Fruit fly (Drosophila melanogaster) whole organism, wandering third instar larva: ENCODE results near the gene CG4914.

Experiments used
- Abd-B ChIP-seq: fragments of >200 bp; optimal IDR thresholded peaks from 2 replicates; lab custom pipeline; 2017; ENCODE audit warnings: missing biosample characterization, missing genetic modification characterization
- Dfd ChIP-seq: fragments of >200 bp; optimal IDR thresholded peaks from 2 replicates; lab custom pipeline; 2017; ENCODE audit warnings: missing biosample characterization, missing genetic modification characterization
- GATAd ChIP-seq: sonication (Bioruptor generic); optimal IDR thresholded peaks from 2 replicates; lab custom pipeline; 2016; ENCODE audit warnings: missing biosample characterization, missing genetic modification characterization
- Hr83 ChIP-seq: fragments of 200-300 bp; sonication (Bioruptor generic); optimal IDR thresholded peaks from 2 replicates; lab custom pipeline; 2016; ENCODE audit warnings: missing biosample characterization, mild to moderate bottlenecking, missing genetic modification characterization, moderate library complexity; ENCODE audit not compliant: poor library complexity, severe bottlenecking
- N ChIP-seq: fragments of >200 bp; optimal IDR thresholded peaks from 2 replicates; lab custom pipeline; 2018; ENCODE audit warnings: missing biosample characterization, missing external identifiers, missing genetic modification characterization
- OdsH ChIP-seq: fragments of 200-800 bp; sonication (Bioruptor generic); optimal IDR thresholded peaks from 2 replicates; lab custom pipeline; 2016; ENCODE audit warnings: missing biosample characterization, mild to moderate bottlenecking, missing genetic modification characterization
- brk ChIP-seq: fragments of 200-800 bp; sonication (Bioruptor generic); optimal IDR thresholded peaks from 2 replicates; lab custom pipeline; 2016; ENCODE audit warnings: missing biosample characterization, mild to moderate bottlenecking, missing genetic modification characterization
- foxo ChIP-seq, 2 experiments: fragments of 200-800 bp; sonication (Bioruptor generic); optimal IDR thresholded peaks; 2 replicates in 1 of 2; 3 replicates in 1 of 2; lab custom pipeline; 2016 to 2017; ENCODE audit warnings: missing biosample characterization in 2 of 2, missing genetic modification characterization in 2 of 2
- jim ChIP-seq: fragments of 175-275, 200-325 bp; sonication (Bioruptor generic); optimal IDR thresholded peaks from 2 replicates; lab custom pipeline; 2016; ENCODE audit warnings: missing biosample characterization, mild to moderate bottlenecking, missing genetic modification characterization
- lola ChIP-seq: fragments of >200 bp; optimal IDR thresholded peaks from 2 replicates; lab custom pipeline; 2017; ENCODE audit warnings: missing biosample characterization, missing genetic modification characterization
- psq ChIP-seq: fragments of 200-800 bp; sonication (Bioruptor generic); optimal IDR thresholded peaks from 3 replicates; lab custom pipeline; 2017; ENCODE audit warnings: missing biosample characterization, mild to moderate bottlenecking, missing genetic modification characterization, moderate library complexity
- sage ChIP-seq: fragments of 200-800 bp; sonication (Bioruptor generic); optimal IDR thresholded peaks from 2 replicates; lab custom pipeline; 2016; ENCODE audit warnings: missing biosample characterization, mild to moderate bottlenecking, missing genetic modification characterization
- tai ChIP-seq: sonication (Bioruptor generic); optimal IDR thresholded peaks from 2 replicates; lab custom pipeline; 2016; ENCODE audit warnings: missing biosample characterization, missing genetic modification characterization

- no peak for TF ChIP-seq psq (GFP tag; lab: Kevin White, UChicago)
- no peak for TF ChIP-seq OdsH (GFP tag; lab: Kevin White, UChicago)
- no peak for TF ChIP-seq Hr83
- no peak for TF ChIP-seq N (GFP tag; lab: Kevin White, UChicago)
- no peak for TF ChIP-seq Dfd
- no peak for TF ChIP-seq tai (GFP tag; lab: Kevin White, UChicago)
- no peak for TF ChIP-seq GATAd (GFP tag; lab: Kevin White, UChicago)
- TF ChIP-seq foxo (GFP tag; optimal IDR thresholded peaks at IDR 0.05; lab: Kevin White, UChicago): no peak
- TF ChIP-seq sage (GFP tag; lab: Kevin White, UChicago): no peak
- TF ChIP-seq Abd-B (GFP tag; lab: Kevin White, UChicago): no peak
- no peak for TF ChIP-seq brk (GFP tag; lab: Kevin White, UChicago)
- no peak for TF ChIP-seq jim (GFP tag; lab: Kevin White, UChicago)
- no peak for TF ChIP-seq lola (GFP tag; lab: Kevin White, UChicago)
These were observed 35.9 kb downstream of the CG4914 start for dm6 chr3L:14641969-14642485.
